Fruit fly (Drosophila melanogaster): ENCODE data around the gene CG34049.

CG34049 gene

DNA sequence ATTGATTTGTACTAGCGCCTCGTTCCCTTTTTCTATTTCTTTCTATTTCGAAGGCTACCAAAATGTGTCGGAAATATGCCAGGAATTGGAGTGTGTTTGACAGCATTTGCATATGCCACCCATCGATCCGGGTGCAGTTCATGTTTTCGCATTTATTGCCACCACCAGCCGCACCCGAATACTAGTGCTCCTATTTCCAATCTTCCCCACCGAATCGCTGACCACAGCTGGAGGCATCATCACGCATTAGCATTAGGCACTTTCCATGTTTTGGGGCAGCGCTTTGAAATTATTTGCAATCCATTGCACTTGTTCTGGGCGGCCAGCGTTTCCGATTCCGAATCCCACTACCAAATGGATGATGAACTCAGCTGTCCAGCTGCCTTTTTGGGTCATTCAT lies 22.7 kb upstream of the CG34049 start, which contains the start of gene CG42658:
TSS of gene CG42658 (minus strand) at position 101 of the 400 bp plus-strand sequence.
- TF ChIP-seq CG12768 (GFP tag; optimal IDR thresholded peaks at IDR 0.05), result no peak
- no peak for TF ChIP-seq Clk (GFP tag; optimal IDR thresholded peaks at IDR 0.05)
- TF ChIP-seq cnc (optimal IDR thresholded peaks at IDR 0.05), result no peak

DNA sequence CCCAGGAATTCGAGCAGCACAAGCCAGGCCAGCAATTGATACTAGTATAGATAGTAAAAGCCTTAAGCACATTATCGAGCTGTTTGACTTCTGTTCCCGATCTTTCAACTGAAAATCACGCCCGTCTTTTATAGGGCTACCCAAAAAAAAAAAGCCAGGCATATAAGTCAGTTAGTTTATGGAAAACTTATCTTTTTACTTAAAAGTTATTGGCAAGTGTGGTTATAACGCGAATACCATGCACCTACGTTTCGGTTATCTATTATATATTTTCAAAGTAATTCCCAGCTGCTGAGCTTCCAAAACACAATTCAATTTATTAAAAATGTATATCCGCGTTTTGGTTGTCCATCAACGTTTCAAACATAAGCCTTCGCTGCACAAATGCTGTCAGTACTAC lies 21.7 kb upstream of the CG34049 start, which contains the start of gene CG31681:
TSS of gene CG31681 (minus strand) at position 101 of the 400 bp plus-strand sequence.
- TF ChIP-seq Clk (GFP tag; optimal IDR thresholded peaks at IDR 0.05) (no peak), ovo (GFP tag; optimal IDR thresholded peaks at IDR 0.05) (no peak), kay (GFP tag; ENCODE audit: borderline replicate concordance) (no peak), tj (GFP tag; optimal IDR thresholded peaks at IDR 0.05) (no peak), Mnt (GFP tag; optimal IDR thresholded peaks at IDR 0.05) (no peak), toe (GFP tag; optimal IDR thresholded peaks at IDR 0.05) (no peak), CG12768 (GFP tag; optimal IDR thresholded peaks at IDR 0.05) (no peak)

DNA sequence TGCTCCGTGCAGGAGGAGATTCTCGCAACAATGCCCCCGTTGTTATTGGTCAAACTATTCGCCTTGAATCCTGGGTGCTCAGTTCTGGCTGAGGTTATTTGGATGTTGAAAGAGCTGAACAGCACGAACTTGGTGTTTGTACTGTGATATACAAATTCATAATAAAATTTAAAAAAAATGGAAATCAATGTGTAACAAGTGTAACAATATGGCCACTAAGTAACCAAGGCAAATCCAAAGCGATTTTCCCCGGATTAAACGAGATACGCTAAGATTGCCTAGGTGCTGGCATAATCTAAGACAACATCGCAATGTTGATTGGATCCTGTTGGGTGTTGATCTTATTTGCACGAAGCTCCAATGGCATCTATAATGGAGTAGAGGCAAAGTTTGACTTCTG lies 19.7 kb upstream of the CG34049 start, which contains the start of gene CG4271:
TSS of gene CG4271 (plus strand) at position 301 of the 400 bp plus-strand sequence.
- no peak for TF ChIP-seq Mnt (GFP tag; optimal IDR thresholded peaks at IDR 0.05)
- no peak for TF ChIP-seq cnc (optimal IDR thresholded peaks at IDR 0.05)
- no peak for TF ChIP-seq CG1620 (GFP tag; optimal IDR thresholded peaks at IDR 0.05)
- no peak for TF ChIP-seq pad (GFP tag; optimal IDR thresholded peaks at IDR 0.05)
- no peak for TF ChIP-seq CG14711 (tag; optimal IDR thresholded peaks at IDR 0.05)
- no peak for TF ChIP-seq tj (GFP tag; optimal IDR thresholded peaks at IDR 0.05)
- no peak for TF ChIP-seq toe (GFP tag; optimal IDR thresholded peaks at IDR 0.05)
- TF ChIP-seq cic (GFP tag; optimal IDR thresholded peaks at IDR 0.05), result no peak
- no peak for TF ChIP-seq CG7101 (tag; optimal IDR thresholded peaks at IDR 0.05)
- TF ChIP-seq Hr96 (GFP tag; optimal IDR thresholded peaks at IDR 0.05), result no peak
- no peak for TF ChIP-seq CG5204 (GFP tag; optimal IDR thresholded peaks at IDR 0.05)

DNA sequence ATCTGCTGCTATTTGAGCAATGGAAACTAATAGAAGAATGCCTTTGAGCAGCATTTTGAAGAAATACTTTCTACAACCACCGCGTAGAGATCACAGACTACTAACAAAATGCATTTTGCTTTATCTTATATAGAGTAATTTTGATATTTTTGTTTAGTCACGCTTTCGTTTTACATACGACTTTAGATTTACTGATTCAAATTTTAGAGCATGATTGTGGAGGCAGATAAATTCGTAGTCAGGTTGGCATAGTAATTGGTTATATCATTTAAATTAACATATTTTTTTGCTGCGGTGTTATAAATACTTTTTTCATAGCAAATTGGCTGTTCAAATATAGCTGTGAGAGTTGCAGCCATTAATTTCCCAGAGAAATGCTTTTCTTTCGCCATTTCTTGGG lies 3.9 kb upstream of the CG34049 start, which contains the start of gene CG17242:
TSS of gene CG17242 (minus strand) at position 101 of the 400 bp plus-strand sequence.
- TF ChIP-seq CG11617 (GFP tag; optimal IDR thresholded peaks at IDR 0.05), result no peak
- no peak for TF ChIP-seq cnc (optimal IDR thresholded peaks at IDR 0.05)
- TF ChIP-seq CG12768 (GFP tag; optimal IDR thresholded peaks at IDR 0.05), result no peak
- TF ChIP-seq cic (GFP tag; optimal IDR thresholded peaks at IDR 0.05), result no peak
- TF ChIP-seq Crg-1 (GFP tag; optimal IDR thresholded peaks at IDR 0.05), result no peak
- no peak for TF ChIP-seq CG14711 (tag; optimal IDR thresholded peaks at IDR 0.05)
- no peak for TF ChIP-seq bab1 (GFP tag; optimal IDR thresholded peaks at IDR 0.05)
- no peak for TF ChIP-seq pad (GFP tag; optimal IDR thresholded peaks at IDR 0.05)
- no peak for TF ChIP-seq CG33017 (tag; optimal IDR thresholded peaks at IDR 0.05)
- no peak for TF ChIP-seq CG7101 (tag; optimal IDR thresholded peaks at IDR 0.05)

DNA sequence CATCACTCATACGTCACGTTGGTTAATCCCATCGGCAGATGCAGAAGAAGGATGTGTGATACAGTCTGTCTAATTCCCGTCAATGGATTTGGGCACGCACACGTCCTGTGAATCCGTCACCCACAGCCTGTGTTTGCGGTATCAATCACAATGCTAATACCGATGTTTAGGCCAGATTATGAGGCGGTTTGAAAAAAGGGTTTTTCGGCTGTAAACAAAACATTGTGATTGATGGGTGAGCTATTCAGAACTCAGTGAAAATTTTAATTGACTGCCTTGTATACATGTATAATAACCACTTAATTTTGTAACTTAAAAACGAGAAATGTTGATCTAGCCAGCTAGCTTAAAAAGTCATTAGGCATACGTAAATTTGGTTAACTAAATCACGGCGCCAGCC lies 2.0 kb downstream of the CG34049 start, which contains the start of gene CG4270:
TSS of gene CG4270 (plus strand) at position 301 of the 400 bp plus-strand sequence.
- TF ChIP-seq toe (GFP tag; optimal IDR thresholded peaks at IDR 0.05) (no peak), Clk (GFP tag; optimal IDR thresholded peaks at IDR 0.05) (no peak), CG33017 (tag; optimal IDR thresholded peaks at IDR 0.05) (no peak), Hr96 (GFP tag; optimal IDR thresholded peaks at IDR 0.05) (no peak)

- no peak for TF ChIP-seq kay (GFP tag; ENCODE audit: borderline replicate concordance)
- no peak for TF ChIP-seq Mnt (GFP tag; optimal IDR thresholded peaks at IDR 0.05)
- TF ChIP-seq tj (GFP tag; optimal IDR thresholded peaks at IDR 0.05), result no peak
- TF ChIP-seq bab1 (GFP tag; optimal IDR thresholded peaks at IDR 0.05), result no peak
- no peak for TF ChIP-seq CG33017 (tag; optimal IDR thresholded peaks at IDR 0.05)
- TF ChIP-seq toe (GFP tag; optimal IDR thresholded peaks at IDR 0.05), result no peak
- TF ChIP-seq CG7101 (tag; optimal IDR thresholded peaks at IDR 0.05), result no peak
- no peak for TF ChIP-seq CG14711 (tag; optimal IDR thresholded peaks at IDR 0.05)
- no peak for TF ChIP-seq cic (GFP tag; optimal IDR thresholded peaks at IDR 0.05)
- TF ChIP-seq CG11617 (GFP tag; optimal IDR thresholded peaks at IDR 0.05), result no peak
- no peak for TF ChIP-seq CG5204 (GFP tag; optimal IDR thresholded peaks at IDR 0.05)
- no peak for TF ChIP-seq CG7045 (GFP tag; optimal IDR thresholded peaks at IDR 0.05)
- TF ChIP-seq Clk (GFP tag; optimal IDR thresholded peaks at IDR 0.05), result no peak
- TF ChIP-seq CG1620 (GFP tag; optimal IDR thresholded peaks at IDR 0.05), result no peak
- no peak for TF ChIP-seq cnc (optimal IDR thresholded peaks at IDR 0.05)
- TF ChIP-seq pad (GFP tag; optimal IDR thresholded peaks at IDR 0.05), result no peak
- no peak for TF ChIP-seq Hr96 (GFP tag; optimal IDR thresholded peaks at IDR 0.05)
- TF ChIP-seq ovo (GFP tag; optimal IDR thresholded peaks at IDR 0.05), result no peak
These were observed 10.2 kb downstream of the CG34049 start, which contains the start of gene Send1 for dm6 chr2L:2254950-2255349. Gene Send1 (minus strand): TSS chr2L:2255050.

DNA sequence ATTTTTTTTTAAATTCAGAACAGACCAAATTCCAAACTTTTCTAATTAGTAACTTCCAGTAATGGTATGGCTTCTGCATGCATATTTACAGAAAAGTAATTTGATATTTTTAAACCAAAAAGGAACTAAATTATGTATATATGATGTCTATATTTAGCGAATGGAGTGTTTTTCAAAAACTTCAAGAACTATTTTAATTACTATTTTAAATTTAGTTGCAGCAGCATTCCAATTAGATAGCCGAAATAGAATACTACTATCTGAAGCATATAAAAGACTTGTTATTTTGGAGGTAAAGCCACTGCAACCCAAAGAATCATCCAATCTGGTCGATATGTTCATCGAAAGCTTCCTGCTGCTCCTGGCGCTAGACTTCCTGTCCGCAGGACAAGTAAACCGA lies 12.4 kb downstream of the CG34049 start, which contains the start of gene CG17234:
TSS of gene CG17234 (plus strand) at position 301 of the 400 bp plus-strand sequence.
- TF ChIP-seq Clk (GFP tag; optimal IDR thresholded peaks at IDR 0.05) (no peak), CG1620 (GFP tag; optimal IDR thresholded peaks at IDR 0.05) (no peak)

dm6 chr2L:2252241-2252640 lies 12.9 kb downstream of the CG34049 start, which contains the start of gene CG17239:
Gene CG17239 (minus strand): TSS chr2L:2252341.
- TF ChIP-seq Hr96 (GFP tag; optimal IDR thresholded peaks at IDR 0.05), result no peak
- no peak for TF ChIP-seq CG14711 (tag; optimal IDR thresholded peaks at IDR 0.05)
- TF ChIP-seq ovo (GFP tag; optimal IDR thresholded peaks at IDR 0.05), result no peak
- TF ChIP-seq CG11617 (GFP tag; optimal IDR thresholded peaks at IDR 0.05), result no peak
- TF ChIP-seq Crg-1 (GFP tag; optimal IDR thresholded peaks at IDR 0.05), result no peak
- no peak for TF ChIP-seq toe (GFP tag; optimal IDR thresholded peaks at IDR 0.05)
- no peak for TF ChIP-seq CG1620 (GFP tag; optimal IDR thresholded peaks at IDR 0.05)
- no peak for TF ChIP-seq CG12768 (GFP tag; optimal IDR thresholded peaks at IDR 0.05)
- no peak for TF ChIP-seq Mnt (GFP tag; optimal IDR thresholded peaks at IDR 0.05)
- no peak for TF ChIP-seq cic (GFP tag; optimal IDR thresholded peaks at IDR 0.05)
- no peak for TF ChIP-seq kay (GFP tag; ENCODE audit: borderline replicate concordance)
- TF ChIP-seq pad (GFP tag; optimal IDR thresholded peaks at IDR 0.05), result no peak
- no peak for TF ChIP-seq CG5204 (GFP tag; optimal IDR thresholded peaks at IDR 0.05)
- no peak for TF ChIP-seq CG7101 (tag; optimal IDR thresholded peaks at IDR 0.05)
- TF ChIP-seq Clk (GFP tag; optimal IDR thresholded peaks at IDR 0.05), result no peak
- no peak for TF ChIP-seq cnc (optimal IDR thresholded peaks at IDR 0.05)
- TF ChIP-seq CG33017 (tag; optimal IDR thresholded peaks at IDR 0.05), result no peak
- no peak for TF ChIP-seq bab1 (GFP tag; optimal IDR thresholded peaks at IDR 0.05)
- TF ChIP-seq tj (GFP tag; optimal IDR thresholded peaks at IDR 0.05), result no peak
- TF ChIP-seq CG7045 (GFP tag; optimal IDR thresholded peaks at IDR 0.05), result no peak
